Worm (Caenorhabditis elegans) whole organism, L2 larva: ENCODE measurements around the gene F47B10.9.

Source experiments
- C34F6.9 ChIP-seq: fragments of 150-350 bp; optimal IDR thresholded peaks from 2 replicates; lab custom pipeline; 2014; ENCODE audit warnings: missing biosample characterization, missing genetic modification characterization
- F13H6.1 ChIP-seq: sonication (generic microtip); optimal IDR thresholded peaks from 2 replicates; lab custom pipeline; 2016; ENCODE audit warnings: missing genetic modification characterization, missing compliant biosample characterization
- R02D3.7 ChIP-seq: fragments of 150-350 bp; optimal IDR thresholded peaks from 2 replicates; lab custom pipeline; 2014; ENCODE audit warnings: missing biosample characterization, missing genetic modification characterization
- Y55F3AM.14 ChIP-seq: fragments of 200-800 bp; sonication (Bioruptor generic); optimal IDR thresholded peaks from 2 replicates; lab custom pipeline; 2018; ENCODE audit warnings: mild to moderate bottlenecking, missing genetic modification characterization, missing compliant biosample characterization
- ZK546.5 ChIP-seq: sonication (generic microtip); optimal IDR thresholded peaks from 2 replicates; lab custom pipeline; 2017; ENCODE audit warnings: missing biosample characterization, missing genetic modification characterization
- alr-1 ChIP-seq: fragments of 150-350 bp; optimal IDR thresholded peaks from 2 replicates; lab custom pipeline; 2014; ENCODE audit warnings: missing biosample characterization, missing genetic modification characterization
- aly-2 ChIP-seq: fragments of 150-350 bp; optimal IDR thresholded peaks from 2 replicates; lab custom pipeline; 2014; ENCODE audit warnings: missing biosample characterization, missing genetic modification characterization
- blmp-1 ChIP-seq: sonication (generic microtip); optimal IDR thresholded peaks from 2 replicates; lab custom pipeline; 2017; ENCODE audit warnings: missing genetic modification characterization, mild to moderate bottlenecking, missing compliant biosample characterization, antibody characterized with exemption, moderate library complexity; ENCODE audit not compliant: insufficient read depth
- ceh-16 ChIP-seq: fragments of 150-350 bp; optimal IDR thresholded peaks from 2 replicates; lab custom pipeline; 2014; ENCODE audit warnings: missing biosample characterization, missing genetic modification characterization
- ceh-82 ChIP-seq: fragments of 150-350 bp; optimal IDR thresholded peaks from 2 replicates; lab custom pipeline; 2014; ENCODE audit warnings: missing biosample characterization, missing genetic modification characterization
- crh-2 ChIP-seq: sonication (generic microtip); optimal IDR thresholded peaks from 2 replicates; lab custom pipeline; 2017; ENCODE audit warnings: missing biosample characterization, missing genetic modification characterization
- dmd-4 ChIP-seq: sonication (generic microtip); optimal IDR thresholded peaks from 2 replicates; lab custom pipeline; 2017; ENCODE audit warnings: missing biosample characterization, missing genetic modification characterization
- egl-27 ChIP-seq: sonication (generic microtip); optimal IDR thresholded peaks from 3 replicates; lab custom pipeline; 2017; ENCODE audit warnings: missing biosample characterization, missing genetic modification reagents, missing genetic modification characterization
- elt-1 ChIP-seq: fragments of 150-350 bp; optimal IDR thresholded peaks from 2 replicates; lab custom pipeline; 2014; ENCODE audit warnings: missing biosample characterization, missing genetic modification characterization
- elt-3 ChIP-seq: sonication (generic microtip); optimal IDR thresholded peaks from 2 replicates; lab custom pipeline; 2017; ENCODE audit warnings: missing biosample characterization, missing genetic modification characterization
- fos-1 ChIP-seq: fragments of 150-350 bp; optimal IDR thresholded peaks from 2 replicates; lab custom pipeline; 2014; ENCODE audit warnings: missing biosample characterization, missing genetic modification characterization
- gmeb-1 ChIP-seq: fragments of 150-350 bp; optimal IDR thresholded peaks from 2 replicates; lab custom pipeline; 2014; ENCODE audit warnings: missing biosample characterization, missing genetic modification characterization
- lin-11 ChIP-seq: fragments of 150-350 bp; sonication (generic microtip); optimal IDR thresholded peaks from 2 replicates; lab custom pipeline; 2014; ENCODE audit warnings: missing biosample characterization, missing genetic modification characterization, inconsistent platforms, mixed read lengths
- lin-13 ChIP-seq: fragments of 150-350 bp; optimal IDR thresholded peaks from 2 replicates; lab custom pipeline; 2014; ENCODE audit warnings: missing biosample characterization, missing genetic modification reagents, missing genetic modification characterization
- lin-39 ChIP-seq: fragments of 150-350 bp; optimal IDR thresholded peaks from 2 replicates; lab custom pipeline; 2014; ENCODE audit warnings: missing biosample characterization, missing genetic modification reagents, missing genetic modification characterization
- lsy-2 ChIP-seq, 2 experiments: fragments of 150-350 bp in 1 of 2; sonication (generic microtip) in 1 of 2; optimal IDR thresholded peaks; 2 replicates each; lab custom pipeline; 2014 to 2017; ENCODE audit warnings: missing biosample characterization in 2 of 2, missing genetic modification characterization in 2 of 2
- mab-5 ChIP-seq: fragments of 150-350 bp; optimal IDR thresholded peaks from 2 replicates; lab custom pipeline; 2014; ENCODE audit warnings: missing biosample characterization, missing genetic modification characterization
- mbf-1 ChIP-seq: sonication (generic microtip); optimal IDR thresholded peaks from 2 replicates; lab custom pipeline; 2017; ENCODE audit warnings: missing biosample characterization, missing genetic modification characterization
- mdl-1 ChIP-seq, 2 experiments: fragments of 150-350 bp in 1 of 2; sonication (generic microtip) in 1 of 2; optimal IDR thresholded peaks; 2 replicates each; lab custom pipeline; 2017; ENCODE audit warnings: missing biosample characterization in 2 of 2, missing genetic modification characterization in 2 of 2
- nhr-10 ChIP-seq: sonication (generic microtip); optimal IDR thresholded peaks from 2 replicates; lab custom pipeline; 2017; ENCODE audit warnings: missing biosample characterization, missing genetic modification characterization
- nhr-11 ChIP-seq: fragments of 150-350 bp; optimal IDR thresholded peaks from 2 replicates; lab custom pipeline; 2014; ENCODE audit warnings: missing biosample characterization, missing genetic modification characterization
- nhr-12 ChIP-seq: fragments of 150-350 bp; optimal IDR thresholded peaks from 2 replicates; lab custom pipeline; 2014; ENCODE audit warnings: missing biosample characterization, missing genetic modification characterization
- nhr-129 ChIP-seq: fragments of 150-350 bp; optimal IDR thresholded peaks from 2 replicates; lab custom pipeline; 2014; ENCODE audit warnings: missing biosample characterization, missing genetic modification characterization
- nhr-21 ChIP-seq: fragments of 150-350 bp; optimal IDR thresholded peaks from 2 replicates; lab custom pipeline; 2014; ENCODE audit warnings: missing biosample characterization, missing genetic modification characterization
- nhr-23 ChIP-seq: fragments of 150-350 bp; optimal IDR thresholded peaks from 2 replicates; lab custom pipeline; 2014; ENCODE audit warnings: missing biosample characterization, missing genetic modification reagents, missing genetic modification characterization
- nhr-25 ChIP-seq: fragments of 150-350 bp; sonication (generic microtip); optimal IDR thresholded peaks from 3 replicates; lab custom pipeline; 2014; ENCODE audit warnings: missing biosample characterization, missing genetic modification characterization
- nhr-6 ChIP-seq: fragments of 150-350 bp; optimal IDR thresholded peaks from 2 replicates; lab custom pipeline; 2014; ENCODE audit warnings: missing biosample characterization, missing genetic modification characterization
- nhr-77 ChIP-seq: fragments of 150-350 bp; optimal IDR thresholded peaks from 2 replicates; lab custom pipeline; 2014; ENCODE audit warnings: missing biosample characterization, missing genetic modification characterization
- peb-1 ChIP-seq: fragments of 150-350 bp; optimal IDR thresholded peaks from 2 replicates; lab custom pipeline; 2014; ENCODE audit warnings: missing biosample characterization, missing genetic modification characterization
- sem-4 ChIP-seq: fragments of 150-350 bp; optimal IDR thresholded peaks from 2 replicates; lab custom pipeline; 2014; ENCODE audit warnings: missing biosample characterization, missing genetic modification reagents, missing genetic modification characterization
- skn-1 ChIP-seq: sonication (generic microtip); optimal IDR thresholded peaks from 2 replicates; lab custom pipeline; 2017; ENCODE audit warnings: missing biosample characterization, missing genetic modification characterization
- sma-3 ChIP-seq: sonication (generic microtip); optimal IDR thresholded peaks from 2 replicates; lab custom pipeline; 2016; ENCODE audit warnings: missing genetic modification reagents, missing genetic modification characterization, missing compliant biosample characterization
- sma-9 ChIP-seq, 2 experiments: fragments of 150-350 bp in 1 of 2; sonication (generic microtip) in 1 of 2; optimal IDR thresholded peaks; 2 replicates each; lab custom pipeline; 2014 to 2016; ENCODE audit warnings: missing genetic modification characterization in 2 of 2, mild to moderate bottlenecking in 1 of 2, missing biosample characterization in 1 of 2, missing compliant biosample characterization in 1 of 2, missing genetic modification reagents in 1 of 2, moderate library complexity in 1 of 2
- snpc-4 ChIP-seq: fragments of 150-350 bp; optimal IDR thresholded peaks from 2 replicates; lab custom pipeline; 2014; ENCODE audit warnings: missing biosample characterization, missing genetic modification characterization
- unc-39 ChIP-seq: fragments of 150-350 bp; optimal IDR thresholded peaks from 2 replicates; lab custom pipeline; 2014; ENCODE audit warnings: missing biosample characterization, missing genetic modification characterization
- unc-55 ChIP-seq: fragments of 150-350 bp; sonication (generic microtip); optimal IDR thresholded peaks from 3 replicates; lab custom pipeline; 2014; ENCODE audit warnings: missing biosample characterization, missing genetic modification reagents, missing genetic modification characterization
- unc-62 ChIP-seq: fragments of 150-350 bp; optimal IDR thresholded peaks from 2 replicates; lab custom pipeline; 2014; ENCODE audit warnings: missing biosample characterization, missing genetic modification reagents, missing genetic modification characterization
- ztf-1 ChIP-seq: fragments of 200-800 bp; sonication (Bioruptor generic); conservative IDR thresholded peaks from 2 replicates; pipeline ENCODE4 v1.3.6; 2022; ENCODE audit warnings: missing genetic modification characterization, missing compliant biosample characterization
- ztf-11 ChIP-seq: sonication (generic microtip); optimal IDR thresholded peaks from 2 replicates; lab custom pipeline; 2017; ENCODE audit warnings: missing biosample characterization, missing genetic modification characterization
- ztf-4 ChIP-seq: fragments of 150-350 bp; optimal IDR thresholded peaks from 2 replicates; lab custom pipeline; 2014; ENCODE audit warnings: missing biosample characterization, missing genetic modification characterization

F47B10.9 gene

ce11 chrX:10902723-10903322 lies 11.1 kb downstream of the F47B10.9 start, which contains the start of gene acbp-3:
Gene acbp-3, plus strand, starts transcription at chrX:10903272.
- TF ChIP-seq ZK546.5 (tag; lab: Kevin White, UChicago) (no peak), ceh-16 (no peak), dmd-4 (no peak), C34F6.9 (tag; lab: Kevin White, UChicago) (no peak), ceh-82 (tag; lab: Kevin White, UChicago) (no peak), crh-2 (tag; lab: Kevin White, UChicago) (no peak), blmp-1 (tag; lab: Kevin White, UChicago) (no peak), sma-3 (GFP tag; lab: Kevin White, UChicago) (no peak), Y55F3AM.14 (GFP tag; lab: Kevin White, UChicago) (no peak), elt-1 (tag; lab: Kevin White, UChicago) (no peak), fos-1 (tag; lab: Kevin White, UChicago) (peak; percentile 25), lin-13 (no peak), nhr-12 (no peak), nhr-21 (peak; percentile 32)

ce11 chrX:10901766-10902165 lies 12.1 kb downstream of the F47B10.9 start:
- TF ChIP-seq gmeb-1 (peak; percentile 26), fos-1 (tag; lab: Kevin White, UChicago) (peak; percentile 84), sma-3 (GFP tag; lab: Kevin White, UChicago) (peak; percentile 40), elt-1 (tag; lab: Kevin White, UChicago) (no peak), nhr-12 (no peak), crh-2 (tag; lab: Kevin White, UChicago) (peak; percentile 75), sma-9 (GFP tag; optimal IDR thresholded peaks at IDR 0.05; lab: Kevin White, UChicago) (peak; percentile 84), sma-9 (tag; optimal IDR thresholded peaks at IDR 0.05; lab: Kevin White, UChicago) (no peak), mdl-1 (tag; optimal IDR thresholded peaks at IDR 0.05; lab: Kevin White, UChicago) (peak in 1 of 2 experiments; percentile 33)

- TF ChIP-seq mdl-1 (tag; optimal IDR thresholded peaks at IDR 0.05; lab: Kevin White, UChicago) (peak; percentile 15 to 70), nhr-11 (tag; lab: Kevin White, UChicago) (no peak), mab-5 (tag; lab: Kevin White, UChicago) (peak; percentile 50), fos-1 (tag; lab: Kevin White, UChicago) (peak; percentile 45), lsy-2 (tag; optimal IDR thresholded peaks at IDR 0.05; lab: Kevin White, UChicago) (peak; percentile 18 to 66), nhr-10 (tag; lab: Kevin White, UChicago) (no peak), gmeb-1 (no peak), ZK546.5 (tag; lab: Kevin White, UChicago) (no peak), nhr-6 (tag; lab: Kevin White, UChicago) (peak; percentile 64), lin-39 (tag; lab: Kevin White, UChicago) (no peak), elt-3 (tag; lab: Kevin White, UChicago) (no peak), unc-62 (GFP tag; lab: Kevin White, UChicago) (no peak), ztf-11 (tag; lab: Kevin White, UChicago) (no peak), nhr-12 (no peak), peb-1 (tag; lab: Kevin White, UChicago) (no peak), ceh-16 (no peak), snpc-4 (tag; lab: Kevin White, UChicago) (peak; percentile 36), ztf-4 (no peak), sem-4 (peak; percentile 17), dmd-4 (no peak), crh-2 (tag; lab: Kevin White, UChicago) (peak; percentile 44), lin-13 (peak; percentile 31), C34F6.9 (tag; lab: Kevin White, UChicago) (peak; percentile 88), ceh-82 (tag; lab: Kevin White, UChicago) (no peak), skn-1 (no peak), unc-55 (peak; percentile 83), mbf-1 (tag; lab: Kevin White, UChicago) (no peak), nhr-25 (tag; lab: Kevin White, UChicago) (peak; percentile 9), lin-11 (no peak), sma-3 (GFP tag; lab: Kevin White, UChicago) (no peak), nhr-23 (no peak), egl-27 (tag; lab: Kevin White, UChicago) (peak; percentile 41), F13H6.1 (tag; lab: Kevin White, UChicago) (peak; percentile 80), Y55F3AM.14 (GFP tag; lab: Kevin White, UChicago) (no peak), blmp-1 (tag; lab: Kevin White, UChicago) (peak; percentile 15), nhr-77 (tag; lab: Kevin White, UChicago) (no peak), nhr-129 (peak; percentile 93), ztf-1 (GFP tag; lab: Robert Waterston, UW) (no peak), alr-1 (tag; lab: Kevin White, UChicago) (no peak), elt-1 (tag; lab: Kevin White, UChicago) (no peak), aly-2 (no peak), R02D3.7 (tag; lab: Kevin White, UChicago) (no peak), nhr-21 (peak; percentile 66), unc-39 (tag; lab: Kevin White, UChicago) (no peak), sma-9 (GFP tag; optimal IDR thresholded peaks at IDR 0.05; lab: Kevin White, UChicago) (peak; percentile 88), sma-9 (tag; optimal IDR thresholded peaks at IDR 0.05; lab: Kevin White, UChicago) (no peak)
Measured at ce11 chrX:10900952-10901351, 12.9 kb downstream of the F47B10.9 start.
